Fruit fly (Drosophila melanogaster): Measurements from ENCODE around the gene NijC.

DNA sequence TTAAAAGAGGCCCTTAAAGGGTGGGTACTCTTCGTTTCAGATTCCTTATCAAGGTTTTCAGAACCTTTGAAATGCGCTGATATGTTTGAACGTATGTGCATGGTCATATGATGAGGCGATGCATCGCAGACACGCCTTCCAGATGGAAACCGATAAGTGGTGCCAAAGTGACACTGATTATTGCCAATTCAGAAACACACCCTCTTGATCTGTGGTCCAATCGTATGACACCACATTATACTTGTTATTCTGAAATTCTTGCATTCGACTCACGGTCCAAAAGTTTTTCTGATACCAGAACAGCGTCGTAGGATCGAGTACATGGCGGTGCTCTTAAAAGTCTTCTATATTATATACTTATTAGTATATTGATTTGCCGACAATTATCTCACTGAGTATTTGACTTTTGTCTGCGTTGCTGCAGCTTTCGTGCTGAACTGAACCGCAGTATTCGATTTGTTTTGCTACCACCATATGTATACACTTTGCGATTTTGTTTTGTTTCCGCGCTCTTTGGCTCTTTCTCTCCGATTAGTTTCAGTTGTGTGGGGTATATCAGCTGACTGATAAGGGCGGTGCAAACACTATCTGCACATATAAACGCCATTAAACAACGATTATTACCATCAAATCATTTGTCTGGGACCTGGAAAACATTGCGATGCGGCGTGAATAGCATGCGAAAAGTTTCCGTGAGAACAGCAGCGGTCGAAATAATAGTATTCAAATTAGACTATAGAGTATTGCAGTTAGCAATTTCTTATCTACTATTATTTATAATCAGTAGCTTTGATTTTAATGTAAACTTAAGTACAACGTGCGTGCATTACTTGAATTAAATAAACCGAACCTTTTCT, 25.6 kb downstream of the NijC start:
- TF ChIP-seq ttk (optimal IDR thresholded peaks at IDR 0.05) = no peak
- TF ChIP-seq h (optimal IDR thresholded peaks at IDR 0.05) = no peak
